Fruit fly (Drosophila melanogaster): ENCODE measurements around the gene CG13692.

Gene CG13692

dm6 chr2L:469912-470311 is 48.3 kb downstream of the CG13692 start (continued):
- TF ChIP-seq CG11093 (GFP tag; IDR thresholded peaks at IDR 0.05) (no peak), abd-A (tag; optimal IDR thresholded peaks at IDR 0.05) (no peak), hkb (optimal IDR thresholded peaks at IDR 0.05) (no peak), hkb (GFP tag; IDR thresholded peaks at IDR 0.05) (no peak), Atf6 (GFP tag; IDR thresholded peaks at IDR 0.05) (0 out of 2 replicates have a peak, but pooled peaks have one; percentile 8), CG10147 (GFP tag; optimal IDR thresholded peaks at IDR 0.05) (no peak), CG7745 (tag; optimal IDR thresholded peaks at IDR 0.05) (no peak), Spps (tag; optimal IDR thresholded peaks at IDR 0.05) (no peak), C15 (GFP tag; IDR thresholded peaks at IDR 0.05) (no peak), sens-2 (GFP tag; IDR thresholded peaks at IDR 0.05) (no peak), sens (GFP tag) (peak; percentile 58), Nf-YA (GFP tag; IDR thresholded peaks at IDR 0.05) (0 out of 2 replicates have a peak, but pooled peaks have one; percentile 21), bowl (GFP tag; IDR thresholded peaks at IDR 0.05) (no peak), NC2α (GFP tag; optimal IDR thresholded peaks at IDR 0.05) (no peak), B-H1 (GFP tag; IDR thresholded peaks at IDR 0.05) (no peak), eyg (GFP tag; optimal IDR thresholded peaks at IDR 0.05) (no peak), D (optimal IDR thresholded peaks at IDR 0.05) (no peak), D (GFP tag; optimal IDR thresholded peaks at IDR 0.05) (no peak), Trl (optimal IDR thresholded peaks at IDR 0.05) (no peak), Trl (GFP tag; optimal IDR thresholded peaks at IDR 0.05) (no peak), CG9932 (GFP tag; IDR thresholded peaks at IDR 0.05) (no peak), CG5953 (GFP tag; IDR thresholded peaks at IDR 0.05) (no peak), CG10274 (GFP tag; optimal IDR thresholded peaks at IDR 0.05) (no peak), disco-r (GFP tag; optimal IDR thresholded peaks at IDR 0.05) (no peak), Mes4 (GFP tag; optimal IDR thresholded peaks at IDR 0.05) (no peak), Med (GFP tag) (peak; percentile 80), Xrp1 (GFP tag; IDR thresholded peaks at IDR 0.05) (no peak), prd (optimal IDR thresholded peaks at IDR 0.05) (no peak), prd (GFP tag; IDR thresholded peaks at IDR 0.05) (0 out of 3 replicates have a peak, but pooled peaks have one; percentile 17), CG17568 (GFP tag; optimal IDR thresholded peaks at IDR 0.05) (peak; percentile 31), CG12769 (tag; optimal IDR thresholded peaks at IDR 0.05) (peak; percentile 17), sqz (GFP tag; optimal IDR thresholded peaks at IDR 0.05) (no peak), CG8359 (GFP tag; optimal IDR thresholded peaks at IDR 0.05; ENCODE audit: borderline replicate concordance) (no peak), org-1 (GFP tag; optimal IDR thresholded peaks at IDR 0.05) (no peak), tap (tag; optimal IDR thresholded peaks at IDR 0.05) (peak; percentile 8), Fer1 (GFP tag; optimal IDR thresholded peaks at IDR 0.05) (no peak), zfh2 (GFP tag; optimal IDR thresholded peaks at IDR 0.05) (no peak), CG12391 (tag; optimal IDR thresholded peaks at IDR 0.05) (peak; percentile 19), CG17385 (GFP tag; optimal IDR thresholded peaks at IDR 0.05) (peak; percentile 17), MESR4 (GFP tag; optimal IDR thresholded peaks at IDR 0.05) (no peak), CG17359 (tag; optimal IDR thresholded peaks at IDR 0.05) (peak; percentile 27), toy (GFP tag; IDR thresholded peaks at IDR 0.05) (no peak), CG18764 (GFP tag; optimal IDR thresholded peaks at IDR 0.05) (no peak), CG10209 (GFP tag; optimal IDR thresholded peaks at IDR 0.05) (peak; percentile 41), CG2202 (tag; optimal IDR thresholded peaks at IDR 0.05) (peak; percentile 45), otp (GFP tag; IDR thresholded peaks at IDR 0.05) (no peak), cg (GFP tag; optimal IDR thresholded peaks at IDR 0.05) (no peak), gcm2 (GFP tag; optimal IDR thresholded peaks at IDR 0.05) (no peak), row (GFP tag; IDR thresholded peaks at IDR 0.05) (no peak; the same call in 2 of the 3 replicates), CG11560 (tag; IDR thresholded peaks at IDR 0.05) (no peak), CG1529 (GFP tag; optimal IDR thresholded peaks at IDR 0.05) (peak; percentile 35), Dip3 (GFP tag; optimal IDR thresholded peaks at IDR 0.05) (no peak), Sox102F (GFP tag; optimal IDR thresholded peaks at IDR 0.05) (peak; percentile 41), CG12299 (tag; optimal IDR thresholded peaks at IDR 0.05) (peak; percentile 7)

All from whole organism, embryonic.